Fruit fly (Drosophila melanogaster) whole organism, embryonic: ENCODE data around the gene Ttc19.

ENCODE experiments used
- ATbp ChIP-seq: fragments of 200-800 bp; sonication (Bioruptor generic); optimal IDR thresholded peaks from 2 replicates; lab custom pipeline; 2017; ENCODE audit warnings: missing biosample characterization, mild to moderate bottlenecking, missing genetic modification characterization, missing genetic modification reagents
- Aef1 ChIP-seq: fragments of 200-800 bp; sonication (Bioruptor generic); IDR thresholded peaks from 3 replicates; pipeline ENCODE4 v1.3.6; 2022; ENCODE audit warnings: missing biosample characterization, missing genetic modification characterization
- C15 ChIP-seq: fragments of 200-800 bp; sonication (Bioruptor generic); IDR thresholded peaks from 3 replicates; pipeline ENCODE4 v1.3.6; 2022; ENCODE audit warnings: missing biosample characterization, missing genetic modification characterization
- CG11247 ChIP-seq: fragments of 200-800 bp; sonication (Bioruptor generic); IDR thresholded peaks from 2 replicates; pipeline ENCODE4 v1.3.6; 2022; ENCODE audit warnings: missing biosample characterization, missing genetic modification characterization
- CG11560 ChIP-seq: fragments of 200-800 bp; sonication (Bioruptor generic); IDR thresholded peaks from 3 replicates; pipeline ENCODE4 v1.3.6; 2022; ENCODE audit warnings: missing biosample characterization, missing genetic modification characterization
- CG12236 ChIP-seq: fragments of 200-800 bp; sonication (Bioruptor generic); optimal IDR thresholded peaks from 2 replicates; lab custom pipeline; 2016; ENCODE audit warnings: missing biosample characterization, missing genetic modification characterization
- CG1233 ChIP-seq: fragments of 200-800 bp; sonication (Bioruptor generic); optimal IDR thresholded peaks from 4 replicates; lab custom pipeline; 2018; ENCODE audit warnings: missing biosample characterization, mild to moderate bottlenecking, missing genetic modification characterization
- CG12942 ChIP-seq: fragments of 200-800 bp; sonication (Bioruptor generic); optimal IDR thresholded peaks from 3 replicates; lab custom pipeline; 2016; ENCODE audit warnings: missing biosample characterization, missing genetic modification characterization
- CG14441 ChIP-seq: fragments of 200-800 bp; sonication (Bioruptor generic); IDR thresholded peaks from 2 replicates; pipeline ENCODE4 v1.3.6; 2022; ENCODE audit warnings: missing biosample characterization, missing genetic modification characterization
- CG17802 ChIP-seq: fragments of 200-800 bp; sonication (Bioruptor generic); optimal IDR thresholded peaks from 2 replicates; lab custom pipeline; 2018; ENCODE audit warnings: missing biosample characterization, mild to moderate bottlenecking, missing genetic modification characterization, moderate library complexity
- CG18619 ChIP-seq: fragments of 200-800 bp; sonication (Bioruptor generic); optimal IDR thresholded peaks from 3 replicates; lab custom pipeline; 2017; ENCODE audit warnings: missing biosample characterization, mild to moderate bottlenecking, missing genetic modification characterization
- CG2120 ChIP-seq: fragments of 200-800 bp; sonication (Bioruptor generic); optimal IDR thresholded peaks from 3 replicates; lab custom pipeline; 2016; ENCODE audit warnings: missing biosample characterization, missing genetic modification characterization
- CG32532 ChIP-seq: fragments of 200-800 bp; sonication (Bioruptor generic); IDR thresholded peaks from 2 replicates; pipeline ENCODE4 v1.3.6; 2022; ENCODE audit warnings: missing biosample characterization, missing genetic modification characterization
- CG43689 ChIP-seq: fragments of 200-800 bp; sonication (Bioruptor generic); IDR thresholded peaks from 2 replicates; pipeline ENCODE4 v1.3.6; 2022; ENCODE audit warnings: missing biosample characterization, missing genetic modification characterization
- CG4820 ChIP-seq: fragments of 200-800 bp; sonication (Bioruptor generic); optimal IDR thresholded peaks from 3 replicates; lab custom pipeline; 2016; ENCODE audit warnings: missing biosample characterization, missing genetic modification characterization
- CG6272 ChIP-seq: fragments of 200-800 bp; sonication (Bioruptor generic); IDR thresholded peaks from 2 replicates; pipeline ENCODE4 v1.3.6; 2022; ENCODE audit warnings: missing biosample characterization, missing genetic modification characterization
- CG6791 ChIP-seq: fragments of 200-800 bp; sonication (Bioruptor generic); IDR thresholded peaks from 3 replicates; pipeline ENCODE4 v1.3.6; 2022; ENCODE audit warnings: missing biosample characterization, missing genetic modification characterization; ENCODE audit not compliant: partially characterized antibody
- CG7372 ChIP-seq: fragments of 200-800 bp; sonication (Bioruptor generic); IDR thresholded peaks from 2 replicates; pipeline ENCODE4 v1.3.6; 2022; ENCODE audit warnings: missing biosample characterization, missing genetic modification characterization
- CG7556 ChIP-seq: fragments of 200-800 bp; sonication (Bioruptor generic); optimal IDR thresholded peaks from 2 replicates; lab custom pipeline; 2017; ENCODE audit warnings: missing biosample characterization, mild to moderate bottlenecking, missing genetic modification characterization
- CG9932 ChIP-seq: fragments of 200-800 bp; sonication (Bioruptor generic); IDR thresholded peaks from 2 replicates; pipeline ENCODE4 v1.3.6; 2022; ENCODE audit warnings: missing biosample characterization, missing genetic modification characterization
- HmgZ ChIP-seq: fragments of 200-800 bp; sonication (Bioruptor generic); optimal IDR thresholded peaks from 2 replicates; lab custom pipeline; 2018; ENCODE audit warnings: missing biosample characterization, mild to moderate bottlenecking, missing genetic modification characterization
- Jarid2 ChIP-seq: fragments of 200-800 bp; sonication (Bioruptor generic); optimal IDR thresholded peaks from 3 replicates; lab custom pipeline; 2017; ENCODE audit warnings: mild to moderate bottlenecking, missing biosample characterization, missing genetic modification reagents, missing genetic modification characterization
- Mad ChIP-seq: fragments of 200-800 bp; sonication (Bioruptor generic); optimal IDR thresholded peaks from 2 replicates; lab custom pipeline; 2016; ENCODE audit warnings: missing biosample characterization, missing genetic modification characterization
- Med ChIP-seq: fragments of 200-800 bp; sonication (Bioruptor generic); peaks from one replicate; lab custom pipeline; 2016; ENCODE audit warnings: missing biosample characterization, missing genetic modification characterization, mild to moderate bottlenecking, inconsistent platforms, moderate library complexity
- NFAT ChIP-seq: fragments of 200-800 bp; sonication (Bioruptor generic); IDR thresholded peaks from 2 replicates; pipeline ENCODE4 v1.3.6; 2022; ENCODE audit warnings: missing biosample characterization, missing genetic modification characterization
- NK7.1 ChIP-seq: fragments of 200-800 bp; sonication (Bioruptor generic); optimal IDR thresholded peaks from 3 replicates; lab custom pipeline; 2016; ENCODE audit warnings: missing biosample characterization, missing genetic modification characterization
- Pdp1 ChIP-seq, 2 experiments: fragments of 200-800 bp; sonication (Bioruptor generic); optimal IDR thresholded peaks; 3 replicates each; lab custom pipeline; 2016; ENCODE audit warnings: missing biosample characterization in 2 of 2, missing genetic modification characterization in 2 of 2, mild to moderate bottlenecking in 1 of 2, moderate library complexity in 1 of 2
- YL-1 ChIP-seq: fragments of 200-800 bp; sonication (Bioruptor generic); optimal IDR thresholded peaks from 3 replicates; lab custom pipeline; 2017; ENCODE audit warnings: missing biosample characterization, mild to moderate bottlenecking, missing genetic modification characterization
- ab ChIP-seq: fragments of 200-800 bp; sonication (Bioruptor generic); optimal IDR thresholded peaks from 2 replicates; lab custom pipeline; 2016; ENCODE audit warnings: missing biosample characterization, missing genetic modification characterization
- ac ChIP-seq: fragments of 200-800 bp; sonication (Bioruptor generic); optimal IDR thresholded peaks from 3 replicates; lab custom pipeline; 2017; ENCODE audit warnings: missing biosample characterization, mild to moderate bottlenecking, missing genetic modification characterization
- ato ChIP-seq: fragments of 200-800 bp; sonication (Bioruptor generic); IDR thresholded peaks from 2 replicates; pipeline ENCODE4 v1.3.6; 2022; ENCODE audit warnings: missing biosample characterization, missing genetic modification characterization; ENCODE audit not compliant: partially characterized antibody
- chm ChIP-seq: fragments of 200-800 bp; sonication (Bioruptor generic); IDR thresholded peaks from 2 replicates; pipeline ENCODE4 v1.3.6; 2022; ENCODE audit warnings: missing biosample characterization, missing genetic modification characterization
- dmrt11E ChIP-seq: fragments of 200-800 bp; sonication (Bioruptor generic); optimal IDR thresholded peaks from 3 replicates; lab custom pipeline; 2018; ENCODE audit warnings: missing biosample characterization, mild to moderate bottlenecking, missing genetic modification characterization, moderate library complexity
- dmrt99B ChIP-seq: fragments of 200-800 bp; sonication (Bioruptor generic); optimal IDR thresholded peaks from 2 replicates; lab custom pipeline; 2018; ENCODE audit warnings: missing biosample characterization, mild to moderate bottlenecking, missing genetic modification characterization, moderate library complexity
- ewg ChIP-seq: fragments of 200-800 bp; sonication (Bioruptor generic); optimal IDR thresholded peaks from 3 replicates; lab custom pipeline; 2017; ENCODE audit warnings: mild to moderate bottlenecking, missing biosample characterization, missing genetic modification reagents, missing genetic modification characterization
- fd102C ChIP-seq: fragments of 200-800 bp; sonication (Bioruptor generic); optimal IDR thresholded peaks from 2 replicates; lab custom pipeline; 2018; ENCODE audit warnings: missing biosample characterization, mild to moderate bottlenecking, missing genetic modification characterization, moderate library complexity
- fru ChIP-seq: fragments of >200 bp; optimal IDR thresholded peaks from 2 replicates; lab custom pipeline; 2017
- gt ChIP-seq: fragments of 200-800 bp; sonication (Bioruptor generic); IDR thresholded peaks from 2 replicates; pipeline ENCODE4 v1.3.6; 2022; ENCODE audit warnings: missing biosample characterization, missing genetic modification characterization
- jing ChIP-seq: fragments of 200-800 bp; sonication (Bioruptor generic); optimal IDR thresholded peaks from 2 replicates; lab custom pipeline; 2018; ENCODE audit warnings: missing biosample characterization, mild to moderate bottlenecking, missing genetic modification characterization
- kay ChIP-seq: fragments of 200-800 bp; sonication (Bioruptor generic); optimal IDR thresholded peaks from 2 replicates; lab custom pipeline; 2016; ENCODE audit warnings: missing biosample characterization, missing genetic modification characterization
- nom ChIP-seq: fragments of 200-800 bp; sonication (Bioruptor generic); optimal IDR thresholded peaks from 2 replicates; lab custom pipeline; 2017; ENCODE audit warnings: missing biosample characterization, missing genetic modification characterization, mild to moderate bottlenecking, moderate library complexity, missing genetic modification reagents
- pzg ChIP-seq: fragments of 200-800 bp; sonication (Bioruptor generic); optimal IDR thresholded peaks from 3 replicates; lab custom pipeline; 2018; ENCODE audit warnings: missing biosample characterization, mild to moderate bottlenecking, missing genetic modification characterization, moderate library complexity
- sima ChIP-seq: fragments of 200-800 bp; sonication (Bioruptor generic); optimal IDR thresholded peaks from 2 replicates; lab custom pipeline; 2016; ENCODE audit warnings: missing biosample characterization, missing genetic modification characterization
- sisA ChIP-seq: fragments of 200-800 bp; sonication (Bioruptor generic); IDR thresholded peaks from 2 replicates; pipeline ENCODE4 v1.3.6; 2022; ENCODE audit warnings: missing biosample characterization, missing genetic modification characterization
- sr ChIP-seq: fragments of 200-800 bp; sonication (Bioruptor generic); IDR thresholded peaks from 3 replicates; pipeline ENCODE4 v1.3.6; 2022; ENCODE audit warnings: missing biosample characterization, missing genetic modification characterization
- stc ChIP-seq: fragments of 200-800 bp; sonication (Bioruptor generic); IDR thresholded peaks from 2 replicates; pipeline ENCODE4 v1.3.6; 2022; ENCODE audit warnings: missing biosample characterization, missing genetic modification characterization
- stwl ChIP-seq: fragments of 200-800 bp; sonication (Bioruptor generic); optimal IDR thresholded peaks from 3 replicates; lab custom pipeline; 2018; ENCODE audit warnings: missing biosample characterization, mild to moderate bottlenecking, missing genetic modification characterization, moderate library complexity
- tgo ChIP-seq: fragments of 200-800 bp; sonication (Bioruptor generic); IDR thresholded peaks from 3 replicates; pipeline ENCODE4 v1.3.6; 2022; ENCODE audit warnings: missing biosample characterization, missing genetic modification characterization
- ttk ChIP-seq: fragments of 200-800 bp; sonication (Bioruptor generic); IDR thresholded peaks from 2 replicates; pipeline ENCODE4 v2.1.2; 2022; ENCODE audit warnings: missing biosample characterization, missing genetic modification characterization
- unc-4 ChIP-seq: fragments of 200-800 bp; sonication (Bioruptor generic); IDR thresholded peaks from 2 replicates; pipeline ENCODE4 v1.3.6; 2022; ENCODE audit warnings: missing biosample characterization, missing genetic modification characterization; ENCODE audit not compliant: partially characterized antibody
- vvl ChIP-seq: fragments of 200-800 bp; sonication (Bioruptor generic); IDR thresholded peaks from 2 replicates; pipeline ENCODE4 v1.3.6; 2022; ENCODE audit warnings: missing biosample characterization, missing genetic modification characterization
- wek ChIP-seq: fragments of 200-800 bp; sonication (Bioruptor generic); optimal IDR thresholded peaks from 3 replicates; lab custom pipeline; 2018; ENCODE audit warnings: missing biosample characterization, mild to moderate bottlenecking, missing genetic modification characterization, moderate library complexity
- zf30C ChIP-seq: fragments of 200-800 bp; sonication (Bioruptor generic); optimal IDR thresholded peaks from 3 replicates; lab custom pipeline; 2018; ENCODE audit warnings: missing biosample characterization, mild to moderate bottlenecking, missing genetic modification characterization

The Ttc19 gene

DNA sequence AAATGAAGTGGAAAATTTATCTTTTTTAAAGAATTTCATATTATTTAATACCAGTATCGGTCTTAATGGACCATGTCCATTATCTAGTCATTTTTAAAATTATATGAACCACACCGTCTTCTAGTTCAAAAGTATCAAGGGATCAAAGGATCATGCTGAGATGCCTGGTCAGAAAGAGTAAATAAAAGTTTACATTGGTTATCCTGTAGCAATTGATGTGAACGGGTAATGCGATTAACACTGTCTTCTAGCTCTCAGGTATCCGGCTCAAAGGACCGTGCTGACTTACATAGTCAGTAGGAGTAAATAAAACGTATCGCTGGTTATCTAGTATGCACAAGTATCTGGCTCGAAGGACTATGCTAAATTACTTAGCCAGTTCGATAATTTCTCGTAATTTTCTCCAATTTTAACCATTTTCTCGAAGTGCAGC lies 25.8 kb downstream of the Ttc19 start (continued):
- 0 out of 3 replicates have a peak, but pooled peaks have one; percentile 42 for TF ChIP-seq CG11560 (tag; lab: Robert Waterston, UW)
- TF ChIP-seq dmrt99B (tag; lab: Kevin White, UChicago) = peak; percentile 55
- no peak for TF ChIP-seq chm (GFP tag; lab: Robert Waterston, UW)
- no peak for TF ChIP-seq ato (GFP tag; lab: Robert Waterston, UW)
- TF ChIP-seq unc-4 (GFP tag; lab: Robert Waterston, UW) = no peak
- TF ChIP-seq CG11247 (GFP tag; lab: Robert Waterston, UW) = no peak
- no peak for TF ChIP-seq dmrt11E
- TF ChIP-seq ab = no peak
- TF ChIP-seq vvl = no peak
- no peak for TF ChIP-seq kay (GFP tag; lab: Kevin White, UChicago)
- TF ChIP-seq zf30C (GFP tag; lab: Kevin White, UChicago) = no peak
- no peak for TF ChIP-seq Jarid2
- no peak for TF ChIP-seq CG6272
- no peak for TF ChIP-seq ewg
- no peak for TF ChIP-seq CG17802 (tag; lab: Kevin White, UChicago)
- peak; percentile 37 for TF ChIP-seq CG1233
- no peak for TF ChIP-seq stwl (tag; lab: Kevin White, UChicago)
- no peak for TF ChIP-seq pzg (GFP tag; lab: Kevin White, UChicago)
- no peak for TF ChIP-seq sr (GFP tag; lab: Robert Waterston, UW)
- no peak for TF ChIP-seq tgo (GFP tag; lab: Robert Waterston, UW)
- TF ChIP-seq YL-1 (GFP tag; lab: Kevin White, UChicago) = no peak
- no peak for TF ChIP-seq stc
- TF ChIP-seq fd102C (GFP tag; lab: Kevin White, UChicago) = no peak
- TF ChIP-seq wek (GFP tag; lab: Kevin White, UChicago) = no peak
- TF ChIP-seq CG7372 (GFP tag; lab: Robert Waterston, UW) = no peak
- TF ChIP-seq HmgZ (tag; lab: Kevin White, UChicago) = no peak
- TF ChIP-seq CG2120 = peak; percentile 66
- no peak for TF ChIP-seq Med
- no peak for TF ChIP-seq Aef1 (GFP tag; lab: Robert Waterston, UW)
- TF ChIP-seq Mad (GFP tag; lab: Kevin White, UChicago) = no peak
- no peak for TF ChIP-seq Pdp1 (GFP tag; optimal IDR thresholded peaks at IDR 0.05; lab: Kevin White, UChicago)
- TF ChIP-seq CG7556 (GFP tag; lab: Kevin White, UChicago) = peak; percentile 81
- TF ChIP-seq NK7.1 (GFP tag; lab: Kevin White, UChicago) = no peak
- no peak for TF ChIP-seq fru (lab: Kevin White, UChicago)
- TF ChIP-seq sisA (GFP tag; lab: Robert Waterston, UW) = no peak
- TF ChIP-seq ac (GFP tag; lab: Kevin White, UChicago) = no peak
- TF ChIP-seq CG32532 (GFP tag; lab: Robert Waterston, UW) = no peak
- no peak for TF ChIP-seq CG6791 (GFP tag; lab: Robert Waterston, UW)
- TF ChIP-seq nom (GFP tag; lab: Kevin White, UChicago) = no peak
- no peak for TF ChIP-seq NFAT (GFP tag; lab: Robert Waterston, UW)
- peak; percentile 48 for TF ChIP-seq CG18619 (GFP tag; lab: Kevin White, UChicago)
- no peak for TF ChIP-seq CG9932
- no peak for TF ChIP-seq CG12236 (GFP tag; lab: Kevin White, UChicago)
- no peak for TF ChIP-seq CG43689
- TF ChIP-seq ttk = no peak
- TF ChIP-seq ATbp (GFP tag; lab: Kevin White, UChicago) = no peak
- TF ChIP-seq CG12942 (GFP tag; lab: Kevin White, UChicago) = no peak
- TF ChIP-seq gt (GFP tag; lab: Robert Waterston, UW) = no peak
- no peak for TF ChIP-seq jing (GFP tag; lab: Kevin White, UChicago)
- no peak for TF ChIP-seq CG14441
- no peak for TF ChIP-seq sima (GFP tag; lab: Kevin White, UChicago)
- TF ChIP-seq CG4820 (GFP tag; lab: Kevin White, UChicago) = no peak
- no peak for TF ChIP-seq C15 (GFP tag; lab: Robert Waterston, UW)
